Fruit fly (Drosophila melanogaster) Kc167 (cell line): ENCODE results near the gene Pfdn1.

Experiments used
- Sin3A ChIP-seq: fragments of >200 bp; optimal IDR thresholded peaks from 2 replicates; lab custom pipeline; 2018; ENCODE audit warnings: missing external identifiers
- h ChIP-seq: fragments of >200 bp; optimal IDR thresholded peaks from 3 replicates; lab custom pipeline; 2018; ENCODE audit warnings: missing external identifiers
- psq ChIP-seq: fragments of >200 bp; optimal IDR thresholded peaks from 2 replicates; lab custom pipeline; 2017; ENCODE audit warnings: missing external identifiers

- TF ChIP-seq Sin3A, result no peak
- no peak for TF ChIP-seq psq (lab: Kevin White, UChicago)
- no peak for TF ChIP-seq h
Measured at dm6 chr2L:6078757-6079351, 10.0 kb downstream of the Pfdn1 start.
